Fruit fly (Drosophila melanogaster): ENCODE data around the gene CG17242.

The CG17242 gene

DNA sequence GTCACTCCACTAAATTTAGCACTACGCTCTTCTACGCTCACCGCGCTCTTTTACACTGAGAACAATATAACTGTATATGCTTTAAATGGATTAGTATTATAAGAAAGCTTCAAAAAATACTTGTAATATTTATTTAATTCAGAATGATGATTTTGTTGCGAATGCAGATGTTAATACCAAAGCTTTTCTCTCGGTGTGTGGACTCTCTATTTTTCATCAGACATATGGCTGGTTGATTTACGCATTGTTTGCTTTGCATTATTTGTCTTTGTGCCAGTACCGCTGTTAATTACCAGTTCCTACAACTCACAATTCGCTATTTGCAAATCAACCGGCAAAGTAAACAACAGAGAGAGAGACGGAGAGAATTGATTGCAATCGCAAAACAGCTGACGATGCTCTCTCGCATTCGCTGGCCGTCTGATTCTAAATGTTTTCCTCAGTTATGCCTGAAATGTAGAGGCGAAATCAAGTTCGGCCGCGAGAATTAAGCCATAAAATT, 47.2 kb downstream of the CG17242 start:
- TF ChIP-seq CG32264 (GFP tag; optimal IDR thresholded peaks at IDR 0.05) (peak; percentile 95), N (GFP tag; optimal IDR thresholded peaks at IDR 0.05) (no peak), HLH106 (tag; optimal IDR thresholded peaks at IDR 0.05) (peak; percentile 97), GATAd (GFP tag; optimal IDR thresholded peaks at IDR 0.05) (peak; percentile 96), sage (GFP tag; optimal IDR thresholded peaks at IDR 0.05) (peak; percentile 96), rgr (GFP tag; optimal IDR thresholded peaks at IDR 0.05) (peak; percentile 99), CG9705 (GFP tag; optimal IDR thresholded peaks at IDR 0.05) (peak; percentile 89), woc (GFP tag; optimal IDR thresholded peaks at IDR 0.05) (peak; percentile 93), Hr83 (GFP tag; optimal IDR thresholded peaks at IDR 0.05; ENCODE audit: poor library complexity, severe bottlenecking) (peak; percentile 100), h (GFP tag; optimal IDR thresholded peaks at IDR 0.05) (peak; percentile 99), br (GFP tag; optimal IDR thresholded peaks at IDR 0.05) (peak; percentile 99), Dfd (GFP tag; optimal IDR thresholded peaks at IDR 0.05) (no peak), Dif (GFP tag; optimal IDR thresholded peaks at IDR 0.05; ENCODE audit: partially characterized antibody) (peak; percentile 78), pan (optimal IDR thresholded peaks at IDR 0.05) (no peak), lola (GFP tag; optimal IDR thresholded peaks at IDR 0.05) (no peak), Vsx2 (GFP tag; optimal IDR thresholded peaks at IDR 0.05; ENCODE audit: partially characterized antibody) (no peak), dsf (GFP tag; optimal IDR thresholded peaks at IDR 0.05; ENCODE audit: borderline replicate concordance) (peak; percentile 93), fru (GFP tag; optimal IDR thresholded peaks at IDR 0.05) (peak; percentile 98), Jra (GFP tag; optimal IDR thresholded peaks at IDR 0.05) (peak; percentile 98), sv (GFP tag; optimal IDR thresholded peaks at IDR 0.05) (peak; percentile 89), Rel (GFP tag; optimal IDR thresholded peaks at IDR 0.05) (peak; percentile 87), Rel (tag; optimal IDR thresholded peaks at IDR 0.05) (peak; percentile 88), dl (GFP tag; optimal IDR thresholded peaks at IDR 0.05; ENCODE audit: insufficient read depth in 1 of 2, partially characterized antibody in 2 of 2) (peak; percentile 54 to 79), tai (GFP tag; optimal IDR thresholded peaks at IDR 0.05) (peak; percentile 97), usp (GFP tag; optimal IDR thresholded peaks at IDR 0.05) (no peak), psq (GFP tag; optimal IDR thresholded peaks at IDR 0.05) (peak; percentile 98), brk (GFP tag; optimal IDR thresholded peaks at IDR 0.05) (peak; percentile 98), OdsH (GFP tag; optimal IDR thresholded peaks at IDR 0.05) (peak; percentile 99), CrebA (GFP tag; optimal IDR thresholded peaks at IDR 0.05; ENCODE audit: borderline replicate concordance) (no peak), foxo (GFP tag; optimal IDR thresholded peaks at IDR 0.05) (peak; percentile 85 to 98), Hr78 (GFP tag; optimal IDR thresholded peaks at IDR 0.05) (no peak), Abd-B (GFP tag; optimal IDR thresholded peaks at IDR 0.05) (no peak), jim (GFP tag; optimal IDR thresholded peaks at IDR 0.05) (peak; percentile 83), Myc (optimal IDR thresholded peaks at IDR 0.05) (no peak), Mio (GFP tag; optimal IDR thresholded peaks at IDR 0.05) (peak; percentile 86), dmrt93B (GFP tag; optimal IDR thresholded peaks at IDR 0.05) (peak; percentile 89), Hnf4 (GFP tag; optimal IDR thresholded peaks at IDR 0.05) (peak; percentile 99), ey (GFP tag; optimal IDR thresholded peaks at IDR 0.05) (peak; percentile 98), Sp1 (GFP tag; optimal IDR thresholded peaks at IDR 0.05) (peak; percentile 99)

- TF ChIP-seq CG9705 (GFP tag; optimal IDR thresholded peaks at IDR 0.05) (no peak), CrebA (GFP tag; optimal IDR thresholded peaks at IDR 0.05; ENCODE audit: borderline replicate concordance) (no peak), OdsH (GFP tag; optimal IDR thresholded peaks at IDR 0.05) (no peak), brk (GFP tag; optimal IDR thresholded peaks at IDR 0.05) (no peak), Hr78 (GFP tag; optimal IDR thresholded peaks at IDR 0.05) (no peak), dl (GFP tag; optimal IDR thresholded peaks at IDR 0.05; ENCODE audit: insufficient read depth in 1 of 2, partially characterized antibody in 2 of 2) (no peak), dsf (GFP tag; optimal IDR thresholded peaks at IDR 0.05; ENCODE audit: borderline replicate concordance) (no peak), rgr (GFP tag; optimal IDR thresholded peaks at IDR 0.05) (peak; percentile 66), usp (GFP tag; optimal IDR thresholded peaks at IDR 0.05) (no peak), Mio (GFP tag; optimal IDR thresholded peaks at IDR 0.05) (no peak), pan (optimal IDR thresholded peaks at IDR 0.05) (no peak), Rel (GFP tag; optimal IDR thresholded peaks at IDR 0.05) (no peak), Rel (tag; optimal IDR thresholded peaks at IDR 0.05) (peak; percentile 68), Hnf4 (GFP tag; optimal IDR thresholded peaks at IDR 0.05) (no peak), CG32264 (GFP tag; optimal IDR thresholded peaks at IDR 0.05) (no peak)
These were observed 48.2 kb downstream of the CG17242 start, which contains the start of gene papi for dm6 chr2L:2220573-2221332. Gene papi (plus strand): TSS chr2L:2220748.

Data from whole organism, wandering third instar larva.